Worm (Caenorhabditis elegans): ENCODE measurements around the gene Y49F6B.6.

ce11 chrII:3516175-3516574 is 43.3 kb downstream of the Y49F6B.6 start:
- no peak for TF ChIP-seq dao-5 (tag; optimal IDR thresholded peaks at IDR 0.05)
- TF ChIP-seq him-1 (tag; optimal IDR thresholded peaks at IDR 0.05) = no peak
- no peak for TF ChIP-seq W03F9.2 (tag; optimal IDR thresholded peaks at IDR 0.05)
